Worm (Caenorhabditis elegans): ENCODE measurements around the gene sru-39.

DNA sequence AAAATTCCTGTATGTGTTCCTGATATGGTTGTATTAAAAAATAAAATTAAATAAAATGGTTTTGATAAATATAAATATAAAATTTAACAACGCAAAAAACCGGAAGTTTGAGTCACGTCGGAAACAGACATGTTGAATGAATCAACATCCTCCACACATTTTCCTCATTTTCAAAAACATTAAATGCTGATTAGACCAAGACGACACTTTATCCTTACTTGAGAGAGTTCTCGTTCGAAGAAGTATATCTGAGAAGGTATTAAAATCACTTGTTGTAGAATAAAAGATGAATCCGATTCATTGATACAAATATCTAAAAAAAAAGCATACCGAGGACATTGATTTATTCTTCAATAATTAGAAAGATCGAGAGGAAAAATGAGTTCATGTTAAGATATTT, 5.1 kb upstream of the sru-39 start:
- TF ChIP-seq dao-5 (tag; optimal IDR thresholded peaks at IDR 0.05) (no peak), him-1 (tag; optimal IDR thresholded peaks at IDR 0.05) (no peak), W03F9.2 (tag; optimal IDR thresholded peaks at IDR 0.05) (no peak)
